Fruit fly (Drosophila melanogaster) whole organism, embryonic: ENCODE data around the gene CG13931.

ENCODE experiments used
- Asciz ChIP-seq: fragments of 200-800 bp; sonication (Bioruptor generic); optimal IDR thresholded peaks from 2 replicates; lab custom pipeline; 2017; ENCODE audit warnings: missing biosample characterization, mild to moderate bottlenecking, missing genetic modification characterization, missing genetic modification reagents
- CG11093 ChIP-seq: fragments of 200-800 bp; sonication (Bioruptor generic); IDR thresholded peaks from 3 replicates; pipeline ENCODE4 v1.3.6; 2022; ENCODE audit warnings: missing biosample characterization, missing genetic modification characterization
- CG12219 ChIP-seq: fragments of 200-800 bp; sonication (Bioruptor generic); optimal IDR thresholded peaks from 3 replicates; lab custom pipeline; 2018; ENCODE audit warnings: missing biosample characterization, mild to moderate bottlenecking, missing genetic modification characterization
- CG12769 ChIP-seq: fragments of 200-800 bp; sonication (Bioruptor generic); optimal IDR thresholded peaks from 2 replicates; lab custom pipeline; 2019; ENCODE audit warnings: missing biosample characterization, mild to moderate bottlenecking, missing genetic modification characterization, moderate library complexity
- CG14441 ChIP-seq: fragments of 200-800 bp; sonication (Bioruptor generic); IDR thresholded peaks from 2 replicates; pipeline ENCODE4 v1.3.6; 2022; ENCODE audit warnings: missing biosample characterization, missing genetic modification characterization
- CG14667 ChIP-seq: fragments of 200-800 bp; sonication (Bioruptor generic); IDR thresholded peaks from 2 replicates; pipeline ENCODE4 v1.3.6; 2022; ENCODE audit warnings: missing biosample characterization, missing genetic modification characterization
- CG17361 ChIP-seq: fragments of 200-800 bp; sonication (Bioruptor generic); IDR thresholded peaks from 3 replicates; pipeline ENCODE4 v1.3.6; 2022; ENCODE audit warnings: missing biosample characterization, missing genetic modification characterization
- CG17568 ChIP-seq: fragments of 200-800 bp; sonication (Bioruptor generic); optimal IDR thresholded peaks from 2 replicates; lab custom pipeline; 2018; ENCODE audit warnings: missing biosample characterization, mild to moderate bottlenecking, missing genetic modification characterization, moderate library complexity
- CG18476 ChIP-seq: fragments of 200-800 bp; sonication (Bioruptor generic); optimal IDR thresholded peaks from 2 replicates; lab custom pipeline; 2016; ENCODE audit warnings: missing biosample characterization, mild to moderate bottlenecking, missing genetic modification characterization
- CG2116 ChIP-seq: fragments of 200-800 bp; sonication (Bioruptor generic); optimal IDR thresholded peaks from 3 replicates; lab custom pipeline; 2018; ENCODE audit warnings: missing biosample characterization, mild to moderate bottlenecking, missing genetic modification characterization
- CG2712 ChIP-seq: fragments of 200-800 bp; optimal IDR thresholded peaks from 3 replicates; lab custom pipeline; 2019; ENCODE audit warnings: missing biosample characterization, mild to moderate bottlenecking, missing genetic modification characterization, moderate library complexity
- CG32532 ChIP-seq: fragments of 200-800 bp; sonication (Bioruptor generic); IDR thresholded peaks from 2 replicates; pipeline ENCODE4 v1.3.6; 2022; ENCODE audit warnings: missing biosample characterization, missing genetic modification characterization
- CG34224 ChIP-seq: fragments of 200-800 bp; sonication (Bioruptor generic); IDR thresholded peaks from 3 replicates; pipeline ENCODE4 v1.3.6; 2022; ENCODE audit warnings: missing biosample characterization, missing genetic modification characterization; ENCODE audit not compliant: partially characterized antibody
- CG3995 ChIP-seq: fragments of 200-800 bp; sonication (Bioruptor generic); optimal IDR thresholded peaks from 3 replicates; lab custom pipeline; 2016; ENCODE audit warnings: missing biosample characterization, missing genetic modification characterization
- CG43689 ChIP-seq: fragments of 200-800 bp; sonication (Bioruptor generic); IDR thresholded peaks from 2 replicates; pipeline ENCODE4 v1.3.6; 2022; ENCODE audit warnings: missing biosample characterization, missing genetic modification characterization
- CG6254 ChIP-seq: fragments of 200-800 bp; sonication (Bioruptor generic); optimal IDR thresholded peaks from 3 replicates; lab custom pipeline; 2017; ENCODE audit warnings: mild to moderate bottlenecking, missing biosample characterization, missing genetic modification reagents, missing genetic modification characterization
- CG7357 ChIP-seq: fragments of 200-800 bp; sonication (Bioruptor generic); IDR thresholded peaks from 3 replicates; pipeline ENCODE4 v1.3.6; 2022; ENCODE audit warnings: missing biosample characterization, missing genetic modification characterization
- CG7745 ChIP-seq: fragments of 200-800 bp; sonication (Bioruptor generic); optimal IDR thresholded peaks from 2 replicates; lab custom pipeline; 2018; ENCODE audit warnings: missing biosample characterization, mild to moderate bottlenecking, missing genetic modification characterization, moderate library complexity
- CG7786 ChIP-seq: fragments of 200-800 bp; sonication (Bioruptor generic); optimal IDR thresholded peaks from 2 replicates; lab custom pipeline; 2016; ENCODE audit warnings: missing biosample characterization, missing genetic modification characterization
- CG9437 ChIP-seq: fragments of 200-800 bp; sonication (Bioruptor generic); optimal IDR thresholded peaks from 2 replicates; lab custom pipeline; 2018; ENCODE audit warnings: missing biosample characterization, mild to moderate bottlenecking, missing genetic modification characterization
- CG9876 ChIP-seq: fragments of 200-800 bp; sonication (Bioruptor generic); optimal IDR thresholded peaks from 2 replicates; lab custom pipeline; 2016; ENCODE audit warnings: missing biosample characterization, missing genetic modification characterization
- CG9932 ChIP-seq: fragments of 200-800 bp; sonication (Bioruptor generic); IDR thresholded peaks from 2 replicates; pipeline ENCODE4 v1.3.6; 2022; ENCODE audit warnings: missing biosample characterization, missing genetic modification characterization
- CHES-1-like ChIP-seq: fragments of 200-800 bp; sonication (Bioruptor generic); optimal IDR thresholded peaks from 2 replicates; lab custom pipeline; 2016; ENCODE audit warnings: missing biosample characterization, missing genetic modification characterization
- Dfd ChIP-seq, 2 experiments: fragments of >200 bp; optimal IDR thresholded peaks; 2 replicates each; lab custom pipeline; 2017; ENCODE audit warnings: missing biosample characterization in 2 of 2, missing genetic modification characterization in 2 of 2
- Dll ChIP-seq: fragments of 200-800 bp; sonication (Bioruptor generic); IDR thresholded peaks from 4 replicates; pipeline ENCODE4 v1.3.6; 2022; ENCODE audit warnings: missing biosample characterization, missing genetic modification characterization; ENCODE audit not compliant: partially characterized antibody
- Doc3 ChIP-seq: fragments of 200-800 bp; sonication (Bioruptor generic); IDR thresholded peaks from 3 replicates; pipeline ENCODE4 v1.3.6; 2022; ENCODE audit warnings: missing biosample characterization, missing genetic modification characterization; ENCODE audit not compliant: partially characterized antibody
- E2f2 ChIP-seq: fragments of 200-800 bp; sonication (Bioruptor generic); IDR thresholded peaks from 2 replicates; pipeline ENCODE4 v1.3.6; 2022; ENCODE audit warnings: missing biosample characterization, missing genetic modification characterization
- Fer1 ChIP-seq: fragments of 200-800 bp; sonication (Bioruptor generic); optimal IDR thresholded peaks from 2 replicates; lab custom pipeline; 2017; ENCODE audit warnings: missing biosample characterization, mild to moderate bottlenecking, missing genetic modification characterization
- GATAe ChIP-seq: fragments of 200-800 bp; sonication (Bioruptor generic); conservative IDR thresholded peaks from 2 replicates; pipeline ENCODE4 v1.3.6; 2022; ENCODE audit warnings: missing biosample characterization, missing genetic modification characterization
- H15 ChIP-seq: fragments of 200-800 bp; sonication (Bioruptor generic); IDR thresholded peaks from 3 replicates; pipeline ENCODE4 v1.3.6; 2022; ENCODE audit warnings: missing biosample characterization, missing genetic modification characterization
- HLH4C ChIP-seq: fragments of 200-800 bp; sonication (Bioruptor generic); IDR thresholded peaks from 3 replicates; pipeline ENCODE4 v1.3.6; 2022; ENCODE audit warnings: missing biosample characterization, missing genetic modification characterization; ENCODE audit not compliant: partially characterized antibody
- HmgD ChIP-seq: fragments of 200-800 bp; sonication (Bioruptor generic); optimal IDR thresholded peaks from 3 replicates; lab custom pipeline; 2016; ENCODE audit warnings: missing biosample characterization, missing genetic modification characterization
- Hr51 ChIP-seq, 2 experiments: fragments of 200-800 bp; sonication (Bioruptor generic); optimal IDR thresholded peaks; 2 replicates in 1 of 2; 3 replicates in 1 of 2; lab custom pipeline; 2016 to 2018; ENCODE audit warnings: missing biosample characterization in 2 of 2, missing genetic modification characterization in 2 of 2, mild to moderate bottlenecking in 1 of 2, moderate library complexity in 1 of 2
- Hr78 ChIP-seq, 2 experiments: fragments of 200-800 bp in 1 of 2; fragments of >200 bp in 1 of 2; sonication (Bioruptor generic) in 1 of 2; optimal IDR thresholded peaks; 2 replicates each; lab custom pipeline; 2017 to 2019; ENCODE audit warnings: missing biosample characterization in 2 of 2, missing genetic modification characterization in 2 of 2, mild to moderate bottlenecking in 1 of 2, moderate library complexity in 1 of 2
- Jarid2 ChIP-seq: fragments of 200-800 bp; sonication (Bioruptor generic); optimal IDR thresholded peaks from 3 replicates; lab custom pipeline; 2017; ENCODE audit warnings: mild to moderate bottlenecking, missing biosample characterization, missing genetic modification reagents, missing genetic modification characterization
- MBD-R2 ChIP-seq: fragments of 200-800 bp; sonication (Bioruptor generic); IDR thresholded peaks from 2 replicates; pipeline ENCODE4 v1.3.6; 2022; ENCODE audit warnings: missing biosample characterization, missing genetic modification characterization
- Pdp1 ChIP-seq, 2 experiments: fragments of 200-800 bp; sonication (Bioruptor generic); optimal IDR thresholded peaks; 3 replicates each; lab custom pipeline; 2016; ENCODE audit warnings: missing biosample characterization in 2 of 2, missing genetic modification characterization in 2 of 2, mild to moderate bottlenecking in 1 of 2, moderate library complexity in 1 of 2
- Sin3A ChIP-seq: fragments of >200 bp; optimal IDR thresholded peaks from 2 replicates; lab custom pipeline; 2018
- Sry-δ ChIP-seq: fragments of 200-800 bp; sonication (Bioruptor generic); optimal IDR thresholded peaks from 2 replicates; lab custom pipeline; 2016; ENCODE audit warnings: missing biosample characterization, missing genetic modification characterization
- Vsx1 ChIP-seq: fragments of 200-800 bp; sonication (Bioruptor generic); optimal IDR thresholded peaks from 2 replicates; lab custom pipeline; 2017; ENCODE audit warnings: missing biosample characterization, mild to moderate bottlenecking, missing genetic modification characterization, missing genetic modification reagents
- crc ChIP-seq: fragments of 200-800 bp; sonication (Bioruptor generic); optimal IDR thresholded peaks from 2 replicates; lab custom pipeline; 2016; ENCODE audit warnings: missing biosample characterization, missing genetic modification characterization
- dan ChIP-seq: fragments of 200-800 bp; sonication (Bioruptor generic); IDR thresholded peaks from 2 replicates; pipeline ENCODE4 v1.3.6; 2022; ENCODE audit warnings: missing biosample characterization, missing genetic modification characterization
- emc ChIP-seq: fragments of 200-800 bp; sonication (Bioruptor generic); optimal IDR thresholded peaks from 2 replicates; lab custom pipeline; 2016; ENCODE audit warnings: missing biosample characterization, missing genetic modification characterization
- fd64A ChIP-seq: fragments of 200-800 bp; sonication (Bioruptor generic); optimal IDR thresholded peaks from 3 replicates; lab custom pipeline; 2018; ENCODE audit warnings: missing biosample characterization, mild to moderate bottlenecking, missing genetic modification characterization
- odd ChIP-seq: fragments of 200-800 bp; sonication (Bioruptor generic); optimal IDR thresholded peaks from 2 replicates; lab custom pipeline; 2017; ENCODE audit warnings: missing biosample characterization, mild to moderate bottlenecking, missing genetic modification characterization
- pita ChIP-seq: fragments of 200-800 bp; sonication (Bioruptor generic); optimal IDR thresholded peaks from 2 replicates; lab custom pipeline; 2017; ENCODE audit warnings: missing biosample characterization, mild to moderate bottlenecking, missing genetic modification characterization
- ranshi ChIP-seq: fragments of 200-800 bp; sonication (Bioruptor generic); IDR thresholded peaks from 2 replicates; pipeline ENCODE4 v1.3.6; 2022; ENCODE audit warnings: missing biosample characterization, missing genetic modification characterization
- repo ChIP-seq: fragments of 200-800 bp; sonication (Bioruptor generic); optimal IDR thresholded peaks from 2 replicates; lab custom pipeline; 2016; ENCODE audit warnings: missing biosample characterization, missing genetic modification characterization
- ssp ChIP-seq: fragments of 200-800 bp; sonication (Bioruptor generic); IDR thresholded peaks from 2 replicates; pipeline ENCODE4 v1.3.6; 2022; ENCODE audit warnings: missing biosample characterization, missing genetic modification characterization
- vnd ChIP-seq: fragments of 200-800 bp; sonication (Bioruptor generic); IDR thresholded peaks from 3 replicates; pipeline ENCODE4 v1.3.6; 2022; ENCODE audit warnings: missing biosample characterization, missing genetic modification characterization; ENCODE audit not compliant: partially characterized antibody
- yki ChIP-seq: fragments of >200 bp; optimal IDR thresholded peaks from 3 replicates; lab custom pipeline; 2018

CG13931 gene

DNA sequence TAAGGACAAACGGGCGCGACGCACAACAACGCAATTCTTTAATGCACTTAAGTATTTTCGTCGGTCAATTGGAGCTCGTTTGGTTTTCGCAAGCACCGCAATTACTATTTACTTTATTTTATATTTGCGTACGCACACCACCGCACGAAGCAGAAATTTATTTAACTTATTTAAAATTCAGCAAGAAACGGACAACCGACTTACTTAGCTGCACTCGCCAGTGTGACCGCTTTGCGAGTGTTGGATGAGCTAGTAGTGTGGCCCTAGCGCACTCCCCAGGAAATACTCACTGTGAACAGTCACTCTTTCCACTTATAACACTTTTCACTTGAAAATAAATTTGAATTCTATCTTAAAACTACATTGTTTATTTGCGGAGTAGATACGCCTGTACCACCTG is 28.7 kb upstream of the CG13931 start, which contains the start of gene drpr (continued):
- peak; percentile 11 for TF ChIP-seq CG12769 (tag; lab: Kevin White, UChicago)
- no peak for TF ChIP-seq CG12219 (GFP tag; lab: Kevin White, UChicago)
- 0 out of 3 replicates have a peak, but pooled peaks have one; percentile 35 for TF ChIP-seq HLH4C
- TF ChIP-seq ranshi (GFP tag; lab: Robert Waterston, UW) = no peak; the same call in 1 of the 2 replicates
- no peak for TF ChIP-seq CG34224
- TF ChIP-seq CG9932 (GFP tag; lab: Robert Waterston, UW) = 0 out of 2 replicates have a peak, but pooled peaks have one; percentile 16
- TF ChIP-seq CG6254 = no peak
- TF ChIP-seq E2f2 (GFP tag; lab: Robert Waterston, UW) = peak; percentile 77
- TF ChIP-seq Dfd (GFP tag; optimal IDR thresholded peaks at IDR 0.05; lab: Kevin White, UChicago) = no peak
- no peak for TF ChIP-seq CG18476
- TF ChIP-seq Sin3A = peak; percentile 54
- TF ChIP-seq Sry-δ (GFP tag; lab: Kevin White, UChicago) = peak; percentile 32
- no peak for TF ChIP-seq CG9876
- no peak for TF ChIP-seq CG11093 (GFP tag; lab: Robert Waterston, UW)
- peak; percentile 26; the same call in 1 of the 3 replicates for TF ChIP-seq CG17361 (GFP tag; lab: Robert Waterston, UW)
- TF ChIP-seq fd64A (GFP tag; lab: Kevin White, UChicago) = no peak
- TF ChIP-seq crc (GFP tag; lab: Kevin White, UChicago) = no peak
- TF ChIP-seq repo (GFP tag; lab: Kevin White, UChicago) = no peak
- TF ChIP-seq CG7745 (tag; lab: Kevin White, UChicago) = no peak
- TF ChIP-seq pita (GFP tag; lab: Kevin White, UChicago) = no peak
- TF ChIP-seq CG2712 (tag; lab: Kevin White, UChicago) = peak; percentile 46
- peak; percentile 85 for TF ChIP-seq Jarid2 (GFP tag; lab: Kevin White, UChicago)
- TF ChIP-seq Pdp1 (GFP tag; optimal IDR thresholded peaks at IDR 0.05; lab: Kevin White, UChicago) = peak in 1 of 2 experiments; percentile 45
- no peak for TF ChIP-seq GATAe (GFP tag; lab: Robert Waterston, UW)
- TF ChIP-seq emc (GFP tag; lab: Kevin White, UChicago) = no peak
- peak; percentile 46 for TF ChIP-seq CG2116 (GFP tag; lab: Kevin White, UChicago)
- no peak for TF ChIP-seq ssp (GFP tag; lab: Robert Waterston, UW)
- no peak for TF ChIP-seq Vsx1 (GFP tag; lab: Kevin White, UChicago)
- TF ChIP-seq Dll (GFP tag; lab: Robert Waterston, UW) = no peak
- TF ChIP-seq CG7357 (GFP tag; lab: Robert Waterston, UW) = no peak
- no peak for TF ChIP-seq dan (GFP tag; lab: Robert Waterston, UW)
- TF ChIP-seq CG14667 (GFP tag; lab: Robert Waterston, UW) = no peak
- TF ChIP-seq CHES-1-like (GFP tag; lab: Kevin White, UChicago) = peak; percentile 19
- TF ChIP-seq Hr51 (GFP tag; optimal IDR thresholded peaks at IDR 0.05; lab: Kevin White, UChicago) = no peak
- no peak for TF ChIP-seq H15 (GFP tag; lab: Robert Waterston, UW)
- TF ChIP-seq yki (lab: Kevin White, UChicago) = no peak
- no peak for TF ChIP-seq Hr78 (GFP tag; optimal IDR thresholded peaks at IDR 0.05; lab: Kevin White, UChicago)
- TF ChIP-seq Fer1 = peak; percentile 57
- TF ChIP-seq MBD-R2 (GFP tag; lab: Robert Waterston, UW) = peak; percentile 86
- TF ChIP-seq vnd (GFP tag; lab: Robert Waterston, UW) = no peak
- peak; percentile 73 for TF ChIP-seq CG17568 (GFP tag; lab: Kevin White, UChicago)
- TF ChIP-seq CG32532 (GFP tag; lab: Robert Waterston, UW) = no peak
- peak; percentile 9 for TF ChIP-seq HmgD (GFP tag; lab: Kevin White, UChicago)
- peak; percentile 51 for TF ChIP-seq odd
- TF ChIP-seq Doc3 (GFP tag; lab: Robert Waterston, UW) = no peak
- no peak for TF ChIP-seq Asciz (GFP tag; lab: Kevin White, UChicago)
- TF ChIP-seq CG14441 (GFP tag; lab: Robert Waterston, UW) = peak; percentile 14; the same call in 1 of the 2 replicates
- peak; percentile 99 for TF ChIP-seq CG3995
- TF ChIP-seq CG43689 (GFP tag; lab: Robert Waterston, UW) = no peak
- TF ChIP-seq CG7786 (GFP tag; lab: Kevin White, UChicago) = no peak
- no peak for TF ChIP-seq CG9437 (GFP tag; lab: Kevin White, UChicago)
